Worm (Caenorhabditis elegans) whole organism, early embryonic: ENCODE measurements around the gene egl-18.

ENCODE experiments used
- B0310.2 ChIP-seq: sonication (generic microtip); optimal IDR thresholded peaks from 2 replicates; lab custom pipeline; 2016; ENCODE audit warnings: mild to moderate bottlenecking, missing genetic modification characterization, missing compliant biosample characterization
- aly-1 ChIP-seq: sonication (generic microtip); optimal IDR thresholded peaks from 2 replicates; lab custom pipeline; 2016; ENCODE audit warnings: missing genetic modification characterization, missing compliant biosample characterization
- ama-1 ChIP-seq: fragments of 150-350 bp; optimal IDR thresholded peaks from 2 replicates; lab custom pipeline; 2014
- flt-1 ChIP-seq: fragments of 200-800 bp; sonication (Bioruptor generic); IDR thresholded peaks from 2 replicates; pipeline ENCODE4 v1.3.6; 2022; ENCODE audit warnings: missing genetic modification characterization, missing compliant biosample characterization
- hmbx-1 ChIP-seq: sonication (generic microtip); optimal IDR thresholded peaks from 2 replicates; lab custom pipeline; 2016; ENCODE audit warnings: mild to moderate bottlenecking, missing genetic modification characterization, missing compliant biosample characterization
- hmg-4 ChIP-seq: fragments of 200-800 bp; sonication (Bioruptor generic); optimal IDR thresholded peaks from 2 replicates; lab custom pipeline; 2018; ENCODE audit warnings: mild to moderate bottlenecking, missing genetic modification characterization, missing compliant biosample characterization
- hnd-1 ChIP-seq: sonication (generic microtip); optimal IDR thresholded peaks from 2 replicates; lab custom pipeline; 2016; ENCODE audit warnings: missing genetic modification characterization, missing compliant biosample characterization
- sea-1 ChIP-seq: fragments of 200-800 bp; sonication (Bioruptor generic); conservative IDR thresholded peaks from 2 replicates; pipeline ENCODE4 v1.3.6; 2022; ENCODE audit warnings: missing genetic modification characterization, missing compliant biosample characterization
- tbx-37 ChIP-seq: fragments of 200-800 bp; sonication (Bioruptor generic); conservative IDR thresholded peaks from 2 replicates; pipeline ENCODE4 v1.3.6; 2022; ENCODE audit warnings: missing genetic modification reagents, missing genetic modification characterization, missing compliant biosample characterization
- tra-4 ChIP-seq: sonication (generic microtip); optimal IDR thresholded peaks from 2 replicates; lab custom pipeline; 2017; ENCODE audit warnings: missing genetic modification characterization, missing compliant biosample characterization

- no peak for TF ChIP-seq ama-1 (lab: Kevin White, UChicago)
- TF ChIP-seq hmbx-1 = no peak
- peak; percentile 51 for TF ChIP-seq hmg-4 (GFP tag; lab: Kevin White, UChicago)
- no peak for TF ChIP-seq tbx-37 (GFP tag; lab: Robert Waterston, UW)
- TF ChIP-seq aly-1 = no peak
- TF ChIP-seq sea-1 (GFP tag; lab: Robert Waterston, UW) = no peak; the same call in 1 of the 2 replicates
- TF ChIP-seq hnd-1 (tag; lab: Kevin White, UChicago) = no peak
- no peak for TF ChIP-seq B0310.2 (tag; lab: Kevin White, UChicago)
- TF ChIP-seq flt-1 = no peak
- no peak for TF ChIP-seq tra-4 (tag; lab: Kevin White, UChicago)
Measured at ce11 chrIV:1896145-1896544, 6.0 kb upstream of the egl-18 start.
